Fruit fly (Drosophila melanogaster) whole organism: ENCODE data around the gene Ccp84Ag.

Source experiments
- psq ChIP-seq: fragments of >200 bp; optimal IDR thresholded peaks from 2 replicates; lab custom pipeline; 2017
- usp ChIP-seq: fragments of >200 bp; optimal IDR thresholded peaks from 2 replicates; lab custom pipeline; 2017; ENCODE audit warnings: missing biosample characterization, missing genetic modification characterization, mixed read lengths

DNA sequence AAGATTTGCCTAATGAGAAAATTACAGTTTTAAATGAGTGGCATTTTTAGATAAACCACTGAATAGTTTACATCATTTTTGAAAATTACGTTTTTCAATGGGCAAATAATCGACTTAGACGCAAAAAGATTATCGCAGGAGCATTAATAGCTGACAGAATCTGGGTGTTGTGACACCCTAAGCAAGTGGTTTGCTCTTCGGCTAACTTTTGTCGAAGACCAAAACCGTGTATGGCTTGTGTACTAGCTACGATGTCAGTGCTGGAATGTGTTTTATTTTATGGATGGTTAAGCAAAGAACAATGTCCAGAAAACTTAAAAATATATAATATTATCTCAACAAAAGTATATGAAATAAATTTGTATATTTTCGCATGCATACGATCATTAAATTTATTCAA lies 22.3 kb downstream of the Ccp84Ag start:
- TF ChIP-seq psq (lab: Kevin White, UChicago) = no peak
- no peak for TF ChIP-seq usp (GFP tag; lab: Kevin White, UChicago)
